Fruit fly (Drosophila melanogaster) whole organism, embryonic: ENCODE results near the gene Bruce.
A peak's percentile ranks its signal among the peaks of the same experiment; 100 is the strongest.

ENCODE experiments used
- Bdp1 ChIP-seq: fragments of 200-800 bp; sonication (Bioruptor generic); optimal IDR thresholded peaks from 3 replicates; lab custom pipeline; 2016; ENCODE audit warnings: missing biosample characterization, missing genetic modification characterization
- CG10431 ChIP-seq: fragments of 200-800 bp; sonication (Bioruptor generic); optimal IDR thresholded peaks from 3 replicates; lab custom pipeline; 2018; ENCODE audit warnings: missing biosample characterization, mild to moderate bottlenecking, missing genetic modification characterization
- CG10979 ChIP-seq: fragments of 200-800 bp; sonication (Bioruptor generic); optimal IDR thresholded peaks from 2 replicates; lab custom pipeline; 2018; ENCODE audit warnings: missing biosample characterization, mild to moderate bottlenecking, missing genetic modification characterization, moderate library complexity
- CG12155 ChIP-seq: fragments of 200-800 bp; sonication (Bioruptor generic); optimal IDR thresholded peaks from 3 replicates; lab custom pipeline; 2016; ENCODE audit warnings: missing biosample characterization, missing genetic modification characterization
- CG1233 ChIP-seq: fragments of 200-800 bp; sonication (Bioruptor generic); optimal IDR thresholded peaks from 4 replicates; lab custom pipeline; 2018; ENCODE audit warnings: missing biosample characterization, mild to moderate bottlenecking, missing genetic modification characterization
- CG12659 ChIP-seq: fragments of 200-800 bp; sonication (Bioruptor generic); optimal IDR thresholded peaks from 3 replicates; lab custom pipeline; 2017; ENCODE audit warnings: mild to moderate bottlenecking, missing biosample characterization, missing genetic modification reagents, missing genetic modification characterization
- CG1602 ChIP-seq: fragments of 200-800 bp; sonication (Bioruptor generic); optimal IDR thresholded peaks from 3 replicates; lab custom pipeline; 2016; ENCODE audit warnings: missing biosample characterization, missing genetic modification characterization
- CG1603 ChIP-seq: fragments of 200-800 bp; sonication (Bioruptor generic); optimal IDR thresholded peaks from 2 replicates; lab custom pipeline; 2019; ENCODE audit warnings: missing biosample characterization, mild to moderate bottlenecking, missing genetic modification characterization, moderate library complexity
- CG17385 ChIP-seq: fragments of 200-800 bp; sonication (Bioruptor generic); optimal IDR thresholded peaks from 3 replicates; lab custom pipeline; 2018; ENCODE audit warnings: missing biosample characterization, mild to moderate bottlenecking, missing genetic modification characterization
- CG30403 ChIP-seq: fragments of 200-800 bp; sonication (Bioruptor generic); optimal IDR thresholded peaks from 3 replicates; lab custom pipeline; 2016; ENCODE audit warnings: missing biosample characterization, missing genetic modification characterization
- CG32767 ChIP-seq: fragments of 200-800 bp; sonication (Bioruptor generic); IDR thresholded peaks from 2 replicates; pipeline ENCODE4 v1.3.6; 2022; ENCODE audit warnings: missing biosample characterization, missing genetic modification characterization
- CG3281 ChIP-seq: fragments of 200-800 bp; sonication (Bioruptor generic); optimal IDR thresholded peaks from 3 replicates; lab custom pipeline; 2017; ENCODE audit warnings: missing biosample characterization, mild to moderate bottlenecking, missing genetic modification characterization
- CG33557 ChIP-seq: fragments of 200-800 bp; sonication (Bioruptor generic); optimal IDR thresholded peaks from 2 replicates; lab custom pipeline; 2019; ENCODE audit warnings: missing biosample characterization, mild to moderate bottlenecking, missing genetic modification characterization, moderate library complexity
- CG34376 ChIP-seq: fragments of 200-800 bp; sonication (Bioruptor generic); optimal IDR thresholded peaks from 2 replicates; lab custom pipeline; 2018; ENCODE audit warnings: missing biosample characterization, mild to moderate bottlenecking, missing genetic modification characterization
- CG4328 ChIP-seq: fragments of 200-800 bp; sonication (Bioruptor generic); optimal IDR thresholded peaks from 3 replicates; lab custom pipeline; 2017; ENCODE audit warnings: missing biosample characterization, missing genetic modification reagents, missing genetic modification characterization
- Chrac-16 ChIP-seq: fragments of 200-800 bp; sonication (Bioruptor generic); optimal IDR thresholded peaks from 3 replicates; lab custom pipeline; 2016; ENCODE audit warnings: missing biosample characterization, missing genetic modification characterization
- D ChIP-seq, 2 experiments: fragments of 200-800 bp in 1 of 2; fragments of >200 bp in 1 of 2; sonication (Bioruptor generic) in 1 of 2; optimal IDR thresholded peaks; 2 replicates in 1 of 2; 3 replicates in 1 of 2; lab custom pipeline; 2017; ENCODE audit warnings: mild to moderate bottlenecking in 1 of 2, missing biosample characterization in 1 of 2, missing genetic modification characterization in 1 of 2, missing genetic modification reagents in 1 of 2
- Dek ChIP-seq: fragments of 200-800 bp; sonication (Bioruptor generic); optimal IDR thresholded peaks from 3 replicates; lab custom pipeline; 2019; ENCODE audit warnings: missing biosample characterization, mild to moderate bottlenecking, missing genetic modification characterization, moderate library complexity
- Dip3 ChIP-seq: fragments of 200-800 bp; sonication (Bioruptor generic); optimal IDR thresholded peaks from 3 replicates; lab custom pipeline; 2016; ENCODE audit warnings: missing biosample characterization, missing genetic modification characterization
- Dll ChIP-seq: fragments of 200-800 bp; sonication (Bioruptor generic); IDR thresholded peaks from 4 replicates; pipeline ENCODE4 v1.3.6; 2022; ENCODE audit warnings: missing biosample characterization, missing genetic modification characterization; ENCODE audit not compliant: partially characterized antibody
- ERR ChIP-seq: fragments of 200-800 bp; sonication (Bioruptor generic); optimal IDR thresholded peaks from 2 replicates; lab custom pipeline; 2016; ENCODE audit warnings: missing biosample characterization, missing genetic modification characterization
- Ets65A ChIP-seq: fragments of 200-800 bp; sonication (Bioruptor generic); peaks from one replicate; lab custom pipeline; 2016; ENCODE audit warnings: missing biosample characterization, missing genetic modification characterization
- Fer2 ChIP-seq: fragments of 200-800 bp; sonication (Bioruptor generic); optimal IDR thresholded peaks from 2 replicates; lab custom pipeline; 2018; ENCODE audit warnings: missing biosample characterization, mild to moderate bottlenecking, missing genetic modification characterization, moderate library complexity
- Hr78 ChIP-seq, 2 experiments: fragments of 200-800 bp in 1 of 2; fragments of >200 bp in 1 of 2; sonication (Bioruptor generic) in 1 of 2; optimal IDR thresholded peaks; 2 replicates each; lab custom pipeline; 2017 to 2019; ENCODE audit warnings: missing biosample characterization in 2 of 2, missing genetic modification characterization in 2 of 2, mild to moderate bottlenecking in 1 of 2, moderate library complexity in 1 of 2
- Jarid2 ChIP-seq: fragments of 200-800 bp; sonication (Bioruptor generic); optimal IDR thresholded peaks from 3 replicates; lab custom pipeline; 2017; ENCODE audit warnings: mild to moderate bottlenecking, missing biosample characterization, missing genetic modification reagents, missing genetic modification characterization
- Lpt ChIP-seq: fragments of >200 bp; optimal IDR thresholded peaks from 2 replicates; lab custom pipeline; 2018; ENCODE audit warnings: missing biosample characterization, missing genetic modification characterization
- Scr ChIP-seq: fragments of 200-800 bp; sonication (Bioruptor generic); IDR thresholded peaks from 2 replicates; pipeline ENCODE4 v1.3.6; 2022; ENCODE audit warnings: missing biosample characterization, missing genetic modification characterization; ENCODE audit not compliant: partially characterized antibody
- Stat92E ChIP-seq, 3 experiments: fragments of >200 bp in 2 of 3; fragments of 200-800 bp in 1 of 3; sonication (Bioruptor generic) in 1 of 3; optimal IDR thresholded peaks; 2 replicates each; lab custom pipeline; 2017 to 2019; ENCODE audit warnings: missing biosample characterization in 3 of 3, missing genetic modification characterization in 3 of 3, mild to moderate bottlenecking in 1 of 3, moderate library complexity in 1 of 3
- Taf1 ChIP-seq: fragments of 200-800 bp; sonication (Bioruptor generic); IDR thresholded peaks from 2 replicates; pipeline ENCODE4 v1.3.6; 2022; ENCODE audit warnings: missing biosample characterization, missing genetic modification characterization
- br ChIP-seq: fragments of >200 bp; optimal IDR thresholded peaks from 2 replicates; lab custom pipeline; 2017
- crc ChIP-seq: fragments of 200-800 bp; sonication (Bioruptor generic); optimal IDR thresholded peaks from 2 replicates; lab custom pipeline; 2016; ENCODE audit warnings: missing biosample characterization, missing genetic modification characterization
- disco-r ChIP-seq: fragments of 200-800 bp; sonication (Bioruptor generic); optimal IDR thresholded peaks from 2 replicates; lab custom pipeline; 2016; ENCODE audit warnings: missing biosample characterization, missing genetic modification characterization
- emc ChIP-seq: fragments of 200-800 bp; sonication (Bioruptor generic); optimal IDR thresholded peaks from 2 replicates; lab custom pipeline; 2016; ENCODE audit warnings: missing biosample characterization, missing genetic modification characterization
- ems ChIP-seq: fragments of 200-800 bp; sonication (Bioruptor generic); optimal IDR thresholded peaks from 3 replicates; lab custom pipeline; 2016; ENCODE audit warnings: missing biosample characterization, missing genetic modification characterization
- fru ChIP-seq: fragments of >200 bp; optimal IDR thresholded peaks from 2 replicates; lab custom pipeline; 2017
- hbn ChIP-seq: fragments of 200-800 bp; sonication (Bioruptor generic); IDR thresholded peaks from 2 replicates; pipeline ENCODE4 v1.3.6; 2022; ENCODE audit warnings: missing biosample characterization, missing genetic modification characterization; ENCODE audit not compliant: partially characterized antibody
- hth ChIP-seq: fragments of >200 bp; optimal IDR thresholded peaks from 2 replicates; lab custom pipeline; 2017; ENCODE audit warnings: inconsistent platforms
- kni ChIP-seq: fragments of 200-800 bp; sonication (Bioruptor generic); optimal IDR thresholded peaks from 3 replicates; lab custom pipeline; 2017; ENCODE audit warnings: mild to moderate bottlenecking, missing biosample characterization, missing genetic modification reagents, missing genetic modification characterization
- mam ChIP-seq: fragments of 200-800 bp; sonication (Bioruptor generic); optimal IDR thresholded peaks from 3 replicates; lab custom pipeline; 2016; ENCODE audit warnings: missing biosample characterization, missing genetic modification characterization
- oc ChIP-seq: fragments of 200-800 bp; sonication (Bioruptor generic); optimal IDR thresholded peaks from 2 replicates; lab custom pipeline; 2018; ENCODE audit warnings: missing biosample characterization, mild to moderate bottlenecking, missing genetic modification characterization, moderate library complexity
- pfk ChIP-seq: fragments of 200-800 bp; sonication (Bioruptor generic); optimal IDR thresholded peaks from 2 replicates; lab custom pipeline; 2018; ENCODE audit warnings: missing biosample characterization, mild to moderate bottlenecking, missing genetic modification characterization, moderate library complexity
- pho ChIP-seq: fragments of 200-800 bp; sonication (Bioruptor generic); optimal IDR thresholded peaks from 2 replicates; lab custom pipeline; 2016; ENCODE audit warnings: missing biosample characterization, missing genetic modification characterization
- pum ChIP-seq: fragments of 200-800 bp; sonication (Bioruptor generic); optimal IDR thresholded peaks from 2 replicates; lab custom pipeline; 2016; ENCODE audit warnings: missing biosample characterization, missing genetic modification characterization
- sima ChIP-seq: fragments of 200-800 bp; sonication (Bioruptor generic); optimal IDR thresholded peaks from 2 replicates; lab custom pipeline; 2016; ENCODE audit warnings: missing biosample characterization, missing genetic modification characterization
- sug ChIP-seq: fragments of 200-800 bp; optimal IDR thresholded peaks from 2 replicates; lab custom pipeline; 2019; ENCODE audit warnings: missing biosample characterization, mild to moderate bottlenecking, missing genetic modification characterization, moderate library complexity
- tna ChIP-seq: fragments of 200-800 bp; sonication (Bioruptor generic); IDR thresholded peaks from 2 replicates; pipeline ENCODE4 v1.3.6; 2022; ENCODE audit warnings: missing biosample characterization, missing genetic modification characterization; ENCODE audit not compliant: partially characterized antibody
- trem ChIP-seq: fragments of 200-800 bp; optimal IDR thresholded peaks from 3 replicates; lab custom pipeline; 2019; ENCODE audit warnings: missing biosample characterization, mild to moderate bottlenecking, missing genetic modification characterization, moderate library complexity
- tx ChIP-seq: fragments of 200-800 bp; sonication (Bioruptor generic); optimal IDR thresholded peaks from 2 replicates; lab custom pipeline; 2016; ENCODE audit warnings: missing biosample characterization, missing genetic modification characterization
- usp ChIP-seq: fragments of >200 bp; optimal IDR thresholded peaks from 2 replicates; lab custom pipeline; 2017; ENCODE audit warnings: missing biosample characterization, missing genetic modification characterization
- wor ChIP-seq: fragments of 200-800 bp; sonication (Bioruptor generic); IDR thresholded peaks from 2 replicates; pipeline ENCODE4 v1.3.6; 2022; ENCODE audit warnings: missing biosample characterization, missing genetic modification characterization

Bruce gene

dm6 chr3R:10263972-10264536, 67.1 kb downstream of the Bruce start, which contains the start of gene Nuak (continued):
- TF ChIP-seq Fer2 (peak; percentile 79), oc (tag; lab: Kevin White, UChicago) (peak; percentile 38), CG1602 (peak; percentile 84), Taf1 (no peak), crc (peak; percentile 90), Dll (GFP tag; lab: Robert Waterston, UW) (no peak), hbn (GFP tag; lab: Robert Waterston, UW) (no peak), CG33557 (GFP tag; lab: Kevin White, UChicago) (peak; percentile 39), Stat92E (GFP tag; optimal IDR thresholded peaks at IDR 0.05; lab: Kevin White, UChicago) (peak in 1 of 3 experiments; percentile 81), kni (peak; percentile 22), CG10431 (peak; percentile 42), ERR (peak; percentile 80), CG1603 (tag; lab: Kevin White, UChicago) (peak; percentile 74), ems (GFP tag; lab: Kevin White, UChicago) (peak; percentile 93), D (optimal IDR thresholded peaks at IDR 0.05; lab: Kevin White, UChicago) (no peak), D (GFP tag; optimal IDR thresholded peaks at IDR 0.05; lab: Kevin White, UChicago) (peak; percentile 39), sug (tag; lab: Kevin White, UChicago) (peak; percentile 90), CG17385 (peak; percentile 94), usp (GFP tag; lab: Kevin White, UChicago) (no peak), sima (GFP tag; lab: Kevin White, UChicago) (peak; percentile 61), Hr78 (GFP tag; optimal IDR thresholded peaks at IDR 0.05; lab: Kevin White, UChicago) (no peak), CG12659 (GFP tag; lab: Kevin White, UChicago) (peak; percentile 92), CG30403 (GFP tag; lab: Kevin White, UChicago) (peak; percentile 95), wor (no peak), Ets65A (GFP tag; lab: Kevin White, UChicago) (peak; percentile 99), pho (GFP tag; lab: Kevin White, UChicago) (peak; percentile 96), CG34376 (GFP tag; lab: Kevin White, UChicago) (peak; percentile 73), CG12155 (GFP tag; lab: Kevin White, UChicago) (peak; percentile 92), pum (GFP tag; lab: Kevin White, UChicago) (peak; percentile 95), Lpt (GFP tag; lab: Kevin White, UChicago) (no peak), CG4328 (GFP tag; lab: Kevin White, UChicago) (peak; percentile 68), tx (peak; percentile 94), Bdp1 (GFP tag; lab: Kevin White, UChicago) (peak; percentile 82), Chrac-16 (GFP tag; lab: Kevin White, UChicago) (peak; percentile 91), Scr (GFP tag; lab: Robert Waterston, UW) (no peak), CG3281 (GFP tag; lab: Kevin White, UChicago) (peak; percentile 82), fru (lab: Kevin White, UChicago) (no peak), trem (tag; lab: Kevin White, UChicago) (peak; percentile 85), CG32767 (GFP tag; lab: Robert Waterston, UW) (no peak), Dip3 (peak; percentile 95), tna (GFP tag; lab: Robert Waterston, UW) (no peak), CG1233 (GFP tag; lab: Kevin White, UChicago) (peak; percentile 74), pfk (GFP tag; lab: Kevin White, UChicago) (peak; percentile 38), mam (GFP tag; lab: Kevin White, UChicago) (peak; percentile 98), Jarid2 (GFP tag; lab: Kevin White, UChicago) (peak; percentile 99), emc (GFP tag; lab: Kevin White, UChicago) (peak; percentile 88), CG10979 (tag; lab: Kevin White, UChicago) (peak; percentile 70), br (lab: Kevin White, UChicago) (no peak), Dek (peak; percentile 79), disco-r (peak; percentile 80), hth (lab: Kevin White, UChicago) (no peak)
